Worm (Caenorhabditis elegans): ENCODE results near the gene C25D7.10.

The C25D7.10 gene

ce11 chrV:15059534-15059933, 7.7 kb upstream of the C25D7.10 start, which contains the start of the genes mcm-3 and C25D7.15 (continued):
- TF ChIP-seq mep-1 (tag; optimal IDR thresholded peaks at IDR 0.05) = peak; percentile 49
- TF ChIP-seq ceh-88 (GFP tag; IDR thresholded peaks at IDR 0.05) = no peak
- TF ChIP-seq zag-1 (tag; optimal IDR thresholded peaks at IDR 0.05) = no peak
- TF ChIP-seq ceh-63 (GFP tag; optimal IDR thresholded peaks at IDR 0.05) = no peak
- no peak for TF ChIP-seq nhr-12 (tag; optimal IDR thresholded peaks at IDR 0.05)
- peak; percentile 41 for TF ChIP-seq nhr-90 (tag; optimal IDR thresholded peaks at IDR 0.05; ENCODE audit: poor library complexity)
- no peak for TF ChIP-seq C04F5.9 (tag; optimal IDR thresholded peaks at IDR 0.05)
- TF ChIP-seq lin-13 (GFP tag; optimal IDR thresholded peaks at IDR 0.05) = no peak
- TF ChIP-seq lin-15B (tag; optimal IDR thresholded peaks at IDR 0.05) = peak; percentile 13
- TF ChIP-seq unc-130 (tag; optimal IDR thresholded peaks at IDR 0.05) = peak; percentile 67
- no peak for TF ChIP-seq nhr-11 (tag; optimal IDR thresholded peaks at IDR 0.05)
- TF ChIP-seq unc-86 (tag; optimal IDR thresholded peaks at IDR 0.05) = no peak
- TF ChIP-seq skn-1 (tag; optimal IDR thresholded peaks at IDR 0.05) = peak; percentile 37
- TF ChIP-seq rnt-1 (tag; optimal IDR thresholded peaks at IDR 0.05) = peak; percentile 31
- TF ChIP-seq sox-4 (tag; optimal IDR thresholded peaks at IDR 0.05) = no peak
- TF ChIP-seq nhr-20 (tag; optimal IDR thresholded peaks at IDR 0.05) = peak; percentile 13
- no peak for TF ChIP-seq ceh-90 (tag; optimal IDR thresholded peaks at IDR 0.05)
- TF ChIP-seq tbx-2 (tag; optimal IDR thresholded peaks at IDR 0.05) = peak; percentile 6
- peak; percentile 49 for TF ChIP-seq snu-23 (GFP tag; optimal IDR thresholded peaks at IDR 0.05)
- peak; percentile 55 for TF ChIP-seq nhr-71 (tag; optimal IDR thresholded peaks at IDR 0.05)
- TF ChIP-seq nhr-28 (tag; optimal IDR thresholded peaks at IDR 0.05) = no peak
- TF ChIP-seq ceh-82 (tag; optimal IDR thresholded peaks at IDR 0.05) = no peak
- TF ChIP-seq dpl-1 (GFP tag; optimal IDR thresholded peaks at IDR 0.05) = peak; percentile 82 to 89 (median 85)
- TF ChIP-seq lsy-2 (tag; optimal IDR thresholded peaks at IDR 0.05) = peak; percentile 17 to 47
- TF ChIP-seq swsn-7 (tag; optimal IDR thresholded peaks at IDR 0.05) = peak; percentile 26
- TF ChIP-seq fkh-4 (tag; optimal IDR thresholded peaks at IDR 0.05; ENCODE audit: borderline replicate concordance) = no peak
- no peak for TF ChIP-seq aly-2 (tag; optimal IDR thresholded peaks at IDR 0.05)
- peak in 1 of 6 experiments; percentile 8 for TF ChIP-seq elt-3 (tag; optimal IDR thresholded peaks at IDR 0.05)
- no peak for TF ChIP-seq efl-3 (GFP tag; optimal IDR thresholded peaks at IDR 0.05)

DNA sequence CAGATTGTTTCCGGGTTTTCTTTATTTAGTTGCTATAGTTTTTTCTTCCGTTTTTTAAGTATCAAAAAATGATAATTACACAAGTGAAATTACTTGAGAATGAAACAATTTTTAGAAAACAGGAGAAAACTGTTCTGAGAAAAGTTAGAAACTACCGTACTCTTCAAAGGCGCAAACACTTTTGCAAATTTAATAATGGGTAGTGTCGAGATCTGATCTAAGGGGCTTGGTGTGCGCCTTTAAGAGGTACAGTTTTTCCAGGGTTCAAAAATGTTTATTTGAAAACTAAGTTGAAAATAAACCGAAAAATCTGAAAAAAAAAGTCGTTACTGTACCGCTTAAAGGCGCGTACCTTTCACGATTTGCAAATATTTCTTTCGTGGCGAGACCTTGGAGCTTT, 6.7 kb upstream of the C25D7.10 start:
- no peak for TF ChIP-seq nhr-11 (tag; optimal IDR thresholded peaks at IDR 0.05)
- TF ChIP-seq nhr-12 (tag; optimal IDR thresholded peaks at IDR 0.05) = no peak
- TF ChIP-seq zip-4 (GFP tag; optimal IDR thresholded peaks at IDR 0.05) = no peak
- TF ChIP-seq swsn-7 (tag; optimal IDR thresholded peaks at IDR 0.05) = no peak
- TF ChIP-seq pax-3 (tag; optimal IDR thresholded peaks at IDR 0.05) = no peak
- no peak for TF ChIP-seq ztf-4 (tag; optimal IDR thresholded peaks at IDR 0.05)
- no peak for TF ChIP-seq ceh-63 (GFP tag; optimal IDR thresholded peaks at IDR 0.05)
- TF ChIP-seq nhr-237 (tag; optimal IDR thresholded peaks at IDR 0.05) = no peak
- TF ChIP-seq ztf-11 (tag; optimal IDR thresholded peaks at IDR 0.05) = no peak
- TF ChIP-seq tbx-2 (tag; optimal IDR thresholded peaks at IDR 0.05) = no peak

- TF ChIP-seq snu-23 (GFP tag; optimal IDR thresholded peaks at IDR 0.05) (no peak), blmp-1 (tag; optimal IDR thresholded peaks at IDR 0.05) (peak; percentile 54)
These were observed 3.3 kb upstream of the C25D7.10 start, which contains the start of gene rap-2 for ce11 chrV:15063987-15064386. Gene rap-2, minus strand, starts transcription at chrV:15064087.

- TF ChIP-seq elt-3 (tag; optimal IDR thresholded peaks at IDR 0.05) = no peak
- peak; percentile 46 for TF ChIP-seq snu-23 (GFP tag; optimal IDR thresholded peaks at IDR 0.05)
- no peak for TF ChIP-seq nhr-47 (tag; optimal IDR thresholded peaks at IDR 0.05)
- no peak for TF ChIP-seq ceh-88 (GFP tag; IDR thresholded peaks at IDR 0.05)
- peak; percentile 31 to 62 for TF ChIP-seq lsy-2 (tag; optimal IDR thresholded peaks at IDR 0.05)
- peak; percentile 24; the same call in 1 of the 2 replicates for TF ChIP-seq nhr-19 (GFP tag; conservative IDR thresholded peaks at IDR 0.05)
- TF ChIP-seq pag-3 (tag; optimal IDR thresholded peaks at IDR 0.05; ENCODE audit: borderline replicate concordance, insufficient read depth) = no peak
- TF ChIP-seq swsn-7 (tag; optimal IDR thresholded peaks at IDR 0.05) = peak; percentile 19
- peak; percentile 70 for TF ChIP-seq nhr-85 (tag)
- no peak for TF ChIP-seq ceh-90 (tag; optimal IDR thresholded peaks at IDR 0.05)
- no peak for TF ChIP-seq ces-1 (GFP tag; optimal IDR thresholded peaks at IDR 0.05)
- peak; percentile 51 for TF ChIP-seq grh-1 (GFP tag; IDR thresholded peaks at IDR 0.05)
- TF ChIP-seq alr-1 (tag; optimal IDR thresholded peaks at IDR 0.05; ENCODE audit: borderline replicate concordance) = no peak
- TF ChIP-seq snpc-4 (tag; optimal IDR thresholded peaks at IDR 0.05) = no peak
- no peak for TF ChIP-seq unc-62 (GFP tag; optimal IDR thresholded peaks at IDR 0.05)
- TF ChIP-seq nhr-76 (tag; optimal IDR thresholded peaks at IDR 0.05) = no peak
- no peak for TF ChIP-seq nhr-237 (tag; optimal IDR thresholded peaks at IDR 0.05)
- no peak for TF ChIP-seq F16B12.6 (tag; optimal IDR thresholded peaks at IDR 0.05)
- TF ChIP-seq unc-98 (GFP tag; IDR thresholded peaks at IDR 0.05) = no peak
These were observed 2.1 kb upstream of the C25D7.10 start, which contains the start of gene C25D7.9 for ce11 chrV:15065068-15065744. Gene C25D7.9, plus strand, starts transcription at chrV:15065135.
